Worm (Caenorhabditis elegans): ENCODE data around the gene fbxa-19.

Gene fbxa-19

ce11 chrIII:1323555-1323954, 8.4 kb downstream of the fbxa-19 start (continued):
- peak in 1 of 2 experiments; percentile 36 for TF ChIP-seq lsy-2 (tag; optimal IDR thresholded peaks at IDR 0.05)
- TF ChIP-seq nhr-111 (GFP tag; optimal IDR thresholded peaks at IDR 0.05): no peak
- no peak for TF ChIP-seq mxl-2 (GFP tag; conservative IDR thresholded peaks at IDR 0.05)
- TF ChIP-seq gei-8 (GFP tag; optimal IDR thresholded peaks at IDR 0.05): no peak
- TF ChIP-seq arid-1 (GFP tag; conservative IDR thresholded peaks at IDR 0.05): no peak
- TF ChIP-seq nhr-28 (tag; optimal IDR thresholded peaks at IDR 0.05): peak; percentile 89
- TF ChIP-seq lin-39 (tag; optimal IDR thresholded peaks at IDR 0.05): no peak
- no peak for TF ChIP-seq nhr-76 (tag; optimal IDR thresholded peaks at IDR 0.05)
- TF ChIP-seq hlh-11 (tag; optimal IDR thresholded peaks at IDR 0.05): peak; percentile 40
- peak; percentile 96 for TF ChIP-seq pqm-1 (tag; optimal IDR thresholded peaks at IDR 0.05)
- no peak for TF ChIP-seq fkh-10 (GFP tag; optimal IDR thresholded peaks at IDR 0.05)
- TF ChIP-seq madf-5 (GFP tag; IDR thresholded peaks at IDR 0.05): no peak
- no peak for TF ChIP-seq zip-11 (GFP tag; IDR thresholded peaks at IDR 0.05)
- no peak for TF ChIP-seq sdz-12 (GFP tag; optimal IDR thresholded peaks at IDR 0.05)
- no peak for TF ChIP-seq F37D6.2 (tag; optimal IDR thresholded peaks at IDR 0.05)
- TF ChIP-seq snpc-1.2 (GFP tag; IDR thresholded peaks at IDR 0.05): no peak
- TF ChIP-seq nhr-11 (tag; optimal IDR thresholded peaks at IDR 0.05): no peak
- no peak for TF ChIP-seq saeg-2 (GFP tag; IDR thresholded peaks at IDR 0.05)
- no peak for TF ChIP-seq ama-1 (optimal IDR thresholded peaks at IDR 0.05)
- TF ChIP-seq nhr-41 (GFP tag; IDR thresholded peaks at IDR 0.05): peak; percentile 41; the same call in 1 of the 2 replicates
- TF ChIP-seq ceh-20 (GFP tag; IDR thresholded peaks at IDR 0.05): no peak
- TF ChIP-seq Y48G9A.11 (GFP tag; IDR thresholded peaks at IDR 0.05): no peak
- TF ChIP-seq spr-1 (tag; optimal IDR thresholded peaks at IDR 0.05): no peak
- no peak for TF ChIP-seq F10B5.3 (tag; optimal IDR thresholded peaks at IDR 0.05)
- TF ChIP-seq ZK546.5 (tag; optimal IDR thresholded peaks at IDR 0.05): no peak
- TF ChIP-seq F26F4.8 (GFP tag; conservative IDR thresholded peaks at IDR 0.05): no peak

ce11 chrIII:1324513-1324912, 9.3 kb downstream of the fbxa-19 start, which contains the start of gene fbxa-14:
Gene fbxa-14 (minus strand): TSS chrIII:1324613.
- no peak for TF ChIP-seq rbr-2 (tag; optimal IDR thresholded peaks at IDR 0.05)
- no peak for TF ChIP-seq spr-3 (GFP tag; optimal IDR thresholded peaks at IDR 0.05)
- no peak for TF ChIP-seq madf-9 (GFP tag; conservative IDR thresholded peaks at IDR 0.05)
- TF ChIP-seq F10B5.3 (tag; optimal IDR thresholded peaks at IDR 0.05): no peak
- no peak for TF ChIP-seq arid-1 (GFP tag; conservative IDR thresholded peaks at IDR 0.05)
- TF ChIP-seq ZK337.2 (GFP tag; IDR thresholded peaks at IDR 0.05): no peak
- no peak for TF ChIP-seq lin-39 (tag; optimal IDR thresholded peaks at IDR 0.05)
- no peak for TF ChIP-seq hlh-30 (tag; optimal IDR thresholded peaks at IDR 0.05; ENCODE audit: insufficient read depth)
- TF ChIP-seq ztf-11 (tag; optimal IDR thresholded peaks at IDR 0.05): no peak
- no peak for TF ChIP-seq nhr-28 (tag; optimal IDR thresholded peaks at IDR 0.05)
- TF ChIP-seq ama-1 (optimal IDR thresholded peaks at IDR 0.05): no peak
- no peak for TF ChIP-seq nhr-48 (tag; optimal IDR thresholded peaks at IDR 0.05)
- TF ChIP-seq lir-3 (tag; optimal IDR thresholded peaks at IDR 0.05): no peak
- no peak for TF ChIP-seq spr-1 (tag; optimal IDR thresholded peaks at IDR 0.05)
- TF ChIP-seq F37D6.2 (tag; optimal IDR thresholded peaks at IDR 0.05): no peak
- no peak for TF ChIP-seq zfp-3 (GFP tag; conservative IDR thresholded peaks at IDR 0.05)
- no peak for TF ChIP-seq fkh-10 (GFP tag; optimal IDR thresholded peaks at IDR 0.05)
- TF ChIP-seq cey-2 (tag; optimal IDR thresholded peaks at IDR 0.05; ENCODE audit: borderline replicate concordance, insufficient read depth): no peak

- no peak for TF ChIP-seq unc-130 (GFP tag; optimal IDR thresholded peaks at IDR 0.05)
- TF ChIP-seq aha-1 (tag): peak; percentile 23
Observed at ce11 chrIII:1326490-1326889, 11.3 kb downstream of the fbxa-19 start, which contains the start of gene Y82E9BL.18. Gene Y82E9BL.18 (plus strand): TSS chrIII:1326790.

Data from whole organism, L4 larva.